Fruit fly (Drosophila melanogaster): ENCODE data around the gene Mical.
A peak's percentile ranks its signal among the peaks of the same experiment; 100 is the strongest.

dm6 chr3R:10079267-10079987 lies 36.7 kb upstream of the Mical start:
- TF ChIP-seq br (GFP tag; optimal IDR thresholded peaks at IDR 0.05) (peak; percentile 52), Mio (GFP tag; optimal IDR thresholded peaks at IDR 0.05) (no peak), pan (optimal IDR thresholded peaks at IDR 0.05) (no peak), Hr78 (GFP tag; optimal IDR thresholded peaks at IDR 0.05) (no peak), OdsH (GFP tag; optimal IDR thresholded peaks at IDR 0.05) (peak; percentile 66), Abd-B (GFP tag; optimal IDR thresholded peaks at IDR 0.05) (no peak), h (GFP tag; optimal IDR thresholded peaks at IDR 0.05) (peak; percentile 73), Myc (optimal IDR thresholded peaks at IDR 0.05) (no peak), woc (GFP tag; optimal IDR thresholded peaks at IDR 0.05) (peak; percentile 20), Rel (GFP tag; optimal IDR thresholded peaks at IDR 0.05) (no peak), Rel (tag; optimal IDR thresholded peaks at IDR 0.05) (no peak), jim (GFP tag; optimal IDR thresholded peaks at IDR 0.05) (no peak)

Measured in whole organism, wandering third instar larva.